Worm (Caenorhabditis elegans) whole organism, L4/young adult: ENCODE measurements around the gene rig-6.

ENCODE experiments used
- dao-5 ChIP-seq: sonication (generic microtip); optimal IDR thresholded peaks from 2 replicates; lab custom pipeline; 2016; ENCODE audit warnings: missing genotype, missing genetic modification characterization, moderate library complexity, missing compliant biosample characterization
- him-1 ChIP-seq: sonication (generic microtip); optimal IDR thresholded peaks from 2 replicates; lab custom pipeline; 2016; ENCODE audit warnings: missing genotype, missing genetic modification reagents, missing genetic modification characterization, missing compliant biosample characterization

DNA sequence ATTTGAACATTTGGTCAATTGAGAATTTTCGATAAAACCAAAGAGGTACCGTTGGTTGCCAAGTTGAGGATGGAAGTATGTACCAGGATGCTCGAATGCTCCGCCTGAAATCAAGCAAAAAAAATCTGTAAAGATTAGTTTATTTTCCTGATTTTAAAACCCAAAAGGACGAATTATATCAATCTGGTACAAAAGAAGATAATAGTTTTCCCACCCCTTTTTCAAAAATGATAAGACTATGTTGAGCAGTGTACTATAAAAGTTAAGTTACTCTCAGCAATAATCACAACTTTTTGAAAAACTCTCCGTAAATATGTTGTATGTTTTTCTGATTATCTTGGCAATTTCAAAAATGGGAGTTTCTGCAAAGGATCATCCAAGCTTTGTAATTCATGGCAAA lies 53.4 kb downstream of the rig-6 start, which contains the start of gene F26G1.3:
- TF ChIP-seq him-1 (tag; lab: Kevin White, UChicago) (no peak), dao-5 (no peak)
